Fruit fly (Drosophila melanogaster): Measurements from ENCODE around the gene Ranbp21.

Ranbp21 gene

DNA sequence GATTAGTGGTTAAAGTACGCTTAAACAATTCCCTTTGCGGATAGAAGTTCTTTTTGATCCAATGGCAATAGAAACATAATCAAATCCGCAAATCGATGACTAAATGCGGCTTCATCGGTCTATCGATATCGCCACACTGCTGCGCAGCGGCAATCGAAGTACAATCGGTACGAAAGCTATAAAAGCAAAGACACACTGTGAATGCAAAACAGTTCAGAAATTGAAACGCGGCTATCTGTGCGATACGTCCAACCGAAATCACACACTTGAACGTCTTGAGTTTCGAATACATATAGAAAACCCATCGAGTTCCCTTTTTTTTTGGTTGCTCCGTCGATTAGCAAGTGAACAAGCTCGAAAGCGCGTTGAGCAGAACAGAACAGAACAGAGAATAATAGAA, 47.1 kb downstream of the Ranbp21 start, which contains the start of gene CG14207 (continued):
- TF ChIP-seq acj6 (GFP tag; optimal IDR thresholded peaks at IDR 0.05) (no peak), fd59A (GFP tag; optimal IDR thresholded peaks at IDR 0.05) (no peak), CG6808 (GFP tag; optimal IDR thresholded peaks at IDR 0.05) (peak; percentile 31), CG6276 (GFP tag; optimal IDR thresholded peaks at IDR 0.05) (no peak), eg (GFP tag; IDR thresholded peaks at IDR 0.05) (peak; percentile 28; the same call in 1 of the 3 replicates), CG3919 (GFP tag; optimal IDR thresholded peaks at IDR 0.05) (peak; percentile 2), fkh (GFP tag; optimal IDR thresholded peaks at IDR 0.05) (no peak), OdsH (GFP tag; optimal IDR thresholded peaks at IDR 0.05) (no peak), Hr38 (GFP tag; optimal IDR thresholded peaks at IDR 0.05) (no peak), CG31627 (GFP tag; optimal IDR thresholded peaks at IDR 0.05) (no peak), CG10669 (GFP tag; optimal IDR thresholded peaks at IDR 0.05) (no peak), CG8632 (GFP tag; optimal IDR thresholded peaks at IDR 0.05) (no peak), Blimp-1 (GFP tag; optimal IDR thresholded peaks at IDR 0.05) (no peak), CG32006 (GFP tag; optimal IDR thresholded peaks at IDR 0.05) (no peak), Sox102F (GFP tag; optimal IDR thresholded peaks at IDR 0.05) (peak; percentile 11), spab (GFP tag; optimal IDR thresholded peaks at IDR 0.05) (no peak), CG3032 (tag; optimal IDR thresholded peaks at IDR 0.05) (peak; percentile 0), Gug (GFP tag; IDR thresholded peaks at IDR 0.05) (no peak), cyc (GFP tag; optimal IDR thresholded peaks at IDR 0.05) (no peak), topi (GFP tag; optimal IDR thresholded peaks at IDR 0.05) (no peak), Hr39 (GFP tag; optimal IDR thresholded peaks at IDR 0.05) (no peak), CG1621 (tag; optimal IDR thresholded peaks at IDR 0.05) (no peak), svp (GFP tag) (no peak), Eip78C (GFP tag) (peak; percentile 66), Sox14 (GFP tag; optimal IDR thresholded peaks at IDR 0.05) (peak; percentile 34), CG34406 (GFP tag; optimal IDR thresholded peaks at IDR 0.05) (no peak), Smox (GFP tag; optimal IDR thresholded peaks at IDR 0.05) (no peak), CG16779 (tag; optimal IDR thresholded peaks at IDR 0.05) (peak; percentile 29), CG4318 (GFP tag; optimal IDR thresholded peaks at IDR 0.05) (no peak), pdm3 (GFP tag; optimal IDR thresholded peaks at IDR 0.05) (no peak), CG9139 (GFP tag; optimal IDR thresholded peaks at IDR 0.05) (no peak), Ets96B (tag; optimal IDR thresholded peaks at IDR 0.05) (no peak), Ets21C (GFP tag; optimal IDR thresholded peaks at IDR 0.05) (no peak), achi (GFP tag; optimal IDR thresholded peaks at IDR 0.05) (no peak), Lpt (GFP tag; optimal IDR thresholded peaks at IDR 0.05) (no peak), fd85E (GFP tag; optimal IDR thresholded peaks at IDR 0.05) (no peak), Sox15 (GFP tag; optimal IDR thresholded peaks at IDR 0.05) (no peak)

dm6 chrX:19603953-19604352, 48.1 kb downstream of the Ranbp21 start:
- TF ChIP-seq Sox102F (GFP tag; optimal IDR thresholded peaks at IDR 0.05) (peak; percentile 37), dac (GFP tag; optimal IDR thresholded peaks at IDR 0.05) (peak; percentile 23), Lpt (GFP tag; optimal IDR thresholded peaks at IDR 0.05) (peak; percentile 60), Sox15 (GFP tag; optimal IDR thresholded peaks at IDR 0.05) (peak; percentile 42), CG10669 (GFP tag; optimal IDR thresholded peaks at IDR 0.05) (peak; percentile 61), cyc (GFP tag; optimal IDR thresholded peaks at IDR 0.05) (peak; percentile 66), CG6808 (GFP tag; optimal IDR thresholded peaks at IDR 0.05) (peak; percentile 54), CG8319 (GFP tag; optimal IDR thresholded peaks at IDR 0.05) (peak; percentile 54), CG9139 (GFP tag; optimal IDR thresholded peaks at IDR 0.05) (no peak), Eip75B (GFP tag; optimal IDR thresholded peaks at IDR 0.05) (peak; percentile 80), achi (GFP tag; optimal IDR thresholded peaks at IDR 0.05) (peak; percentile 74), Hr38 (GFP tag; optimal IDR thresholded peaks at IDR 0.05) (no peak), fd85E (GFP tag; optimal IDR thresholded peaks at IDR 0.05) (no peak), CG1621 (tag; optimal IDR thresholded peaks at IDR 0.05) (peak; percentile 27), svp (GFP tag) (peak; percentile 74), OdsH (GFP tag; optimal IDR thresholded peaks at IDR 0.05) (peak; percentile 67), net (GFP tag; optimal IDR thresholded peaks at IDR 0.05) (peak; percentile 63), CG11762 (GFP tag; optimal IDR thresholded peaks at IDR 0.05; ENCODE audit: insufficient read depth) (peak; percentile 40), fd59A (GFP tag; optimal IDR thresholded peaks at IDR 0.05) (peak; percentile 55), CG11902 (GFP tag; optimal IDR thresholded peaks at IDR 0.05) (peak; percentile 58), esn (GFP tag; optimal IDR thresholded peaks at IDR 0.05) (peak; percentile 64), ss (GFP tag; optimal IDR thresholded peaks at IDR 0.05) (peak; percentile 60 to 61), CG3919 (GFP tag; optimal IDR thresholded peaks at IDR 0.05) (peak; percentile 84), CG6854 (GFP tag; optimal IDR thresholded peaks at IDR 0.05) (no peak), CG3032 (tag; optimal IDR thresholded peaks at IDR 0.05) (peak; percentile 68), CG8119 (GFP tag; IDR thresholded peaks at IDR 0.05) (peak; percentile 85), eg (GFP tag; IDR thresholded peaks at IDR 0.05) (peak; percentile 89), topi (GFP tag; optimal IDR thresholded peaks at IDR 0.05) (peak; percentile 83), CG6163 (GFP tag; IDR thresholded peaks at IDR 0.05) (peak; percentile 89), CG10631 (GFP tag; optimal IDR thresholded peaks at IDR 0.05) (peak; percentile 81), CG32006 (GFP tag; optimal IDR thresholded peaks at IDR 0.05) (peak; percentile 83), fkh (GFP tag; optimal IDR thresholded peaks at IDR 0.05) (peak; percentile 25)

Measured in whole organism, prepupa.